Fruit fly (Drosophila melanogaster): ENCODE data around the gene CG12702.
A peak's percentile ranks its signal among the peaks of the same experiment; 100 is the strongest.

- no peak for TF ChIP-seq kay (GFP tag; ENCODE audit: borderline replicate concordance)
- peak; percentile 13 for TF ChIP-seq CG14711 (tag; optimal IDR thresholded peaks at IDR 0.05)
- no peak for TF ChIP-seq ovo (GFP tag; optimal IDR thresholded peaks at IDR 0.05)
- no peak for TF ChIP-seq CG7101 (tag; optimal IDR thresholded peaks at IDR 0.05)
- TF ChIP-seq Mnt (GFP tag; optimal IDR thresholded peaks at IDR 0.05), result peak; percentile 32
- TF ChIP-seq pad (GFP tag; optimal IDR thresholded peaks at IDR 0.05), result no peak
- no peak for TF ChIP-seq cic (GFP tag; optimal IDR thresholded peaks at IDR 0.05)
- peak; percentile 17 for TF ChIP-seq bab1 (GFP tag; optimal IDR thresholded peaks at IDR 0.05)
- no peak for TF ChIP-seq Hr96 (GFP tag; optimal IDR thresholded peaks at IDR 0.05)
- TF ChIP-seq CG11617 (GFP tag; optimal IDR thresholded peaks at IDR 0.05), result peak; percentile 33
- no peak for TF ChIP-seq CG7045 (GFP tag; optimal IDR thresholded peaks at IDR 0.05)
Observed at dm6 chrX:19748565-19748964, 16.1 kb downstream of the CG12702 start.
